Worm (Caenorhabditis elegans): ENCODE data around the gene cmd-1.

Gene cmd-1

DNA sequence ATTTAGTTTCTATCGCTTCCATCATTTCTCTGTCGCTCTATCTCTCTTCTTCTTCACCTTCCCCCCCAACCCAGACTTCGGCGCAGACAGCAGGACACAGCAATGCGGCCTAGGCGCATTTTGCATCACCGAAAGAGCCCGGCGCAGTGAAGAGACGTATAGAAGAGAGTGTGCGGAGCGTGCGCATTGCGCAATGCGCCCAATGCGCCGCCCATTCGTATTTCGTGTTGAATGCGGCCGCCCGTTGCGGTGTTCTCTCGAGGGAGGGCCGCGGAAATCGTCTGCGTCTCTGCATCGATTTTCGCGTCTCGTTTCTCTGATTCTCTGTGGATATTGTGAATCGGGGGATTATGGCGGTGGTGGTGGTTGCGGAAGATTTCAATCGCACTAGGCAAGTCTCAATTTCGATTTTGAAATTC, 4.7 kb upstream of the cmd-1 start (continued):
- no peak for TF ChIP-seq hlh-12 (tag; optimal IDR thresholded peaks at IDR 0.05)
- peak; percentile 81 for TF ChIP-seq T07F8.4 (tag; optimal IDR thresholded peaks at IDR 0.05)
- peak; percentile 99 for TF ChIP-seq ztf-22 (GFP tag; optimal IDR thresholded peaks at IDR 0.05)
- peak; percentile 87 for TF ChIP-seq F10E7.11 (tag; optimal IDR thresholded peaks at IDR 0.05)
- TF ChIP-seq ztf-28 (GFP tag; IDR thresholded peaks at IDR 0.05) = 0 out of 2 replicates have a peak, but pooled peaks have one; percentile 51
- no peak for TF ChIP-seq ama-1 (optimal IDR thresholded peaks at IDR 0.05)
- peak in 1 of 2 experiments; percentile 58 for TF ChIP-seq ama-1 (GFP tag; optimal IDR thresholded peaks at IDR 0.05)
- TF ChIP-seq somi-1 (GFP tag; optimal IDR thresholded peaks at IDR 0.05) = peak; percentile 99
- TF ChIP-seq sptf-2 (GFP tag; optimal IDR thresholded peaks at IDR 0.05) = peak; percentile 83
- peak; percentile 53 for TF ChIP-seq nhr-27 (tag; optimal IDR thresholded peaks at IDR 0.05)
- TF ChIP-seq let-607 (tag; optimal IDR thresholded peaks at IDR 0.05) = peak; percentile 93 to 96
- TF ChIP-seq D2030.7 (GFP tag; IDR thresholded peaks at IDR 0.05) = peak; percentile 20; the same call in 1 of the 2 replicates
- TF ChIP-seq mel-28 (tag; optimal IDR thresholded peaks at IDR 0.05; ENCODE audit: borderline replicate concordance) = peak; percentile 81
- TF ChIP-seq madf-6 (GFP tag; IDR thresholded peaks at IDR 0.05) = peak; percentile 56
- peak; percentile 79; the same call in 1 of the 2 replicates for TF ChIP-seq C17E4.6 (GFP tag; IDR thresholded peaks at IDR 0.05)
- TF ChIP-seq attf-5 (GFP tag; optimal IDR thresholded peaks at IDR 0.05) = peak; percentile 99
- TF ChIP-seq rpc-1 (optimal IDR thresholded peaks at IDR 0.05) = no peak
- no peak for TF ChIP-seq rpc-1 (tag; optimal IDR thresholded peaks at IDR 0.05)
- 0 out of 2 replicates have a peak, but pooled peaks have one; percentile 34 for TF ChIP-seq ceh-91 (GFP tag; IDR thresholded peaks at IDR 0.05)
- TF ChIP-seq ceh-40 (GFP tag; IDR thresholded peaks at IDR 0.05) = no peak
- no peak for TF ChIP-seq unc-62 (GFP tag; optimal IDR thresholded peaks at IDR 0.05)
- peak; percentile 98 for TF ChIP-seq nfyb-1 (GFP tag; IDR thresholded peaks at IDR 0.05)
- TF ChIP-seq gei-17 (GFP tag; optimal IDR thresholded peaks at IDR 0.05) = peak; percentile 94
- peak; percentile 100 for TF ChIP-seq chd-7 (tag; optimal IDR thresholded peaks at IDR 0.05)
- no peak for TF ChIP-seq mxl-1 (tag; optimal IDR thresholded peaks at IDR 0.05)
- peak; percentile 19 for TF ChIP-seq ccch-3 (GFP tag; optimal IDR thresholded peaks at IDR 0.05)
- peak; percentile 92 for TF ChIP-seq F57C9.4 (tag; optimal IDR thresholded peaks at IDR 0.05)
- TF ChIP-seq lin-54 (GFP tag; optimal IDR thresholded peaks at IDR 0.05) = peak; percentile 94
- peak; percentile 94 for TF ChIP-seq Y95B8A.8 (GFP tag; IDR thresholded peaks at IDR 0.05)
- peak; percentile 100 for TF ChIP-seq zfh-2 (GFP tag; conservative IDR thresholded peaks at IDR 0.05)
- TF ChIP-seq fkh-3 (tag; optimal IDR thresholded peaks at IDR 0.05) = peak; percentile 61
- peak; percentile 95 for TF ChIP-seq mcd-1 (GFP tag; IDR thresholded peaks at IDR 0.05)
- TF ChIP-seq ztf-18 (tag; optimal IDR thresholded peaks at IDR 0.05) = peak; percentile 83
- TF ChIP-seq snpc-3.4 (tag; optimal IDR thresholded peaks at IDR 0.05) = no peak
- TF ChIP-seq B0035.1 (tag; optimal IDR thresholded peaks at IDR 0.05) = peak; percentile 96
- TF ChIP-seq ceh-58 (GFP tag; IDR thresholded peaks at IDR 0.05) = 0 out of 2 replicates have a peak, but pooled peaks have one; percentile 69
- peak; percentile 77 for TF ChIP-seq tbp1 (GFP tag; optimal IDR thresholded peaks at IDR 0.05)
- TF ChIP-seq mes-4 (tag; optimal IDR thresholded peaks at IDR 0.05) = no peak

ce11 chrV:1151830-1152229, 4.2 kb upstream of the cmd-1 start:
- TF ChIP-seq ama-1 (optimal IDR thresholded peaks at IDR 0.05) (peak; percentile 50), ama-1 (GFP tag; optimal IDR thresholded peaks at IDR 0.05) (no peak), madf-8 (GFP tag; conservative IDR thresholded peaks at IDR 0.05) (no peak), egl-44 (GFP tag; IDR thresholded peaks at IDR 0.05) (0 out of 2 replicates have a peak, but pooled peaks have one; percentile 31)

All from whole organism, young adult.